Worm (Caenorhabditis elegans): Measurements from ENCODE around the gene msp-79.

Gene msp-79

ce11 chrIV:9733904-9734303 is 33.0 kb downstream of the msp-79 start:
- TF ChIP-seq pros-1 (tag; optimal IDR thresholded peaks at IDR 0.05): no peak
- TF ChIP-seq lin-11 (tag; optimal IDR thresholded peaks at IDR 0.05): no peak
- TF ChIP-seq ceh-14 (tag; optimal IDR thresholded peaks at IDR 0.05): no peak
- TF ChIP-seq pax-1 (tag; optimal IDR thresholded peaks at IDR 0.05): no peak
- no peak for TF ChIP-seq ceh-22 (tag; optimal IDR thresholded peaks at IDR 0.05)
- TF ChIP-seq elt-2 (tag; optimal IDR thresholded peaks at IDR 0.05): no peak
- no peak for TF ChIP-seq syd-9 (tag; optimal IDR thresholded peaks at IDR 0.05)
- TF ChIP-seq tbx-2 (tag; optimal IDR thresholded peaks at IDR 0.05): no peak
- TF ChIP-seq ceh-31 (tag; optimal IDR thresholded peaks at IDR 0.05): no peak
- TF ChIP-seq nhr-11 (tag; optimal IDR thresholded peaks at IDR 0.05): no peak
- no peak for TF ChIP-seq C38D4.7 (GFP tag; optimal IDR thresholded peaks at IDR 0.05)
- TF ChIP-seq sox-2 (GFP tag; IDR thresholded peaks at IDR 0.05): no peak
- TF ChIP-seq ceh-18 (tag; optimal IDR thresholded peaks at IDR 0.05): no peak
- TF ChIP-seq ref-2 (tag; optimal IDR thresholded peaks at IDR 0.05): no peak

ce11 chrIV:9728376-9728775 is 38.6 kb downstream of the msp-79 start, which contains the start of gene nhr-100:
nhr-100 (plus strand) TSS chrIV:9728676.
- no peak for TF ChIP-seq syd-9 (tag; optimal IDR thresholded peaks at IDR 0.05)
- TF ChIP-seq C08G9.2 (tag; optimal IDR thresholded peaks at IDR 0.05): no peak
- no peak for TF ChIP-seq ceh-48 (tag; optimal IDR thresholded peaks at IDR 0.05)
- no peak for TF ChIP-seq fax-1 (tag; optimal IDR thresholded peaks at IDR 0.05)
- no peak for TF ChIP-seq ceh-6 (GFP tag; optimal IDR thresholded peaks at IDR 0.05)
- TF ChIP-seq sdc-2 (tag; optimal IDR thresholded peaks at IDR 0.05): no peak
- TF ChIP-seq hlh-6 (tag; optimal IDR thresholded peaks at IDR 0.05): no peak
- no peak for TF ChIP-seq ets-4 (tag; optimal IDR thresholded peaks at IDR 0.05)
- no peak for TF ChIP-seq sox-2 (GFP tag; IDR thresholded peaks at IDR 0.05)
- TF ChIP-seq zip-5 (tag; optimal IDR thresholded peaks at IDR 0.05): no peak
- no peak for TF ChIP-seq hlh-13 (GFP tag; optimal IDR thresholded peaks at IDR 0.05)
- TF ChIP-seq pha-2 (tag; optimal IDR thresholded peaks at IDR 0.05): no peak
- no peak for TF ChIP-seq che-1 (tag; optimal IDR thresholded peaks at IDR 0.05)

- TF ChIP-seq ceh-2 (tag; optimal IDR thresholded peaks at IDR 0.05): no peak
- TF ChIP-seq hlh-30 (tag; optimal IDR thresholded peaks at IDR 0.05; ENCODE audit: insufficient read depth): no peak
- no peak for TF ChIP-seq nhr-232 (tag; optimal IDR thresholded peaks at IDR 0.05)
- no peak for TF ChIP-seq ceh-24 (tag; optimal IDR thresholded peaks at IDR 0.05)
- no peak for TF ChIP-seq eyg-1 (tag; optimal IDR thresholded peaks at IDR 0.05)
- TF ChIP-seq lim-6 (tag; optimal IDR thresholded peaks at IDR 0.05): no peak
- no peak for TF ChIP-seq fax-1 (tag; optimal IDR thresholded peaks at IDR 0.05)
- TF ChIP-seq mec-3 (tag; optimal IDR thresholded peaks at IDR 0.05; ENCODE audit: borderline replicate concordance): no peak
- TF ChIP-seq ref-2 (tag; optimal IDR thresholded peaks at IDR 0.05): no peak
- no peak for TF ChIP-seq ama-1 (optimal IDR thresholded peaks at IDR 0.05)
- no peak for TF ChIP-seq unc-3 (GFP tag; conservative IDR thresholded peaks at IDR 0.05)
- TF ChIP-seq unc-3 (tag; optimal IDR thresholded peaks at IDR 0.05): no peak
- TF ChIP-seq ztf-16 (tag; optimal IDR thresholded peaks at IDR 0.05): no peak
- no peak for TF ChIP-seq unc-42 (tag; optimal IDR thresholded peaks at IDR 0.05)
- no peak for TF ChIP-seq ceh-19 (GFP tag; optimal IDR thresholded peaks at IDR 0.05)
- no peak for TF ChIP-seq pax-1 (tag; optimal IDR thresholded peaks at IDR 0.05)
- TF ChIP-seq tbx-7 (tag; optimal IDR thresholded peaks at IDR 0.05): no peak
- TF ChIP-seq hlh-8 (tag; optimal IDR thresholded peaks at IDR 0.05): no peak
- TF ChIP-seq sox-2 (GFP tag; IDR thresholded peaks at IDR 0.05): no peak
- no peak for TF ChIP-seq sox-4 (tag; optimal IDR thresholded peaks at IDR 0.05)
Observed at ce11 chrIV:9727217-9727616, 39.7 kb downstream of the msp-79 start.
